Fruit fly (Drosophila melanogaster) whole organism, prepupa: Measurements from ENCODE around the gene HLH3B.
A peak's percentile ranks its signal among the peaks of the same experiment; 100 is the strongest.

ENCODE experiments used
- Blimp-1 ChIP-seq: fragments of 200-800 bp; sonication (Bioruptor generic); optimal IDR thresholded peaks from 3 replicates; lab custom pipeline; 2017; ENCODE audit warnings: missing biosample characterization, missing genetic modification characterization, mild to moderate bottlenecking, moderate library complexity, missing genetic modification reagents
- CG10631 ChIP-seq: fragments of 200-800 bp; sonication (Bioruptor generic); optimal IDR thresholded peaks from 2 replicates; lab custom pipeline; 2016; ENCODE audit warnings: missing biosample characterization, missing genetic modification characterization
- CG10669 ChIP-seq: fragments of 200-800 bp; sonication (Bioruptor generic); optimal IDR thresholded peaks from 3 replicates; lab custom pipeline; 2018; ENCODE audit warnings: missing biosample characterization, mild to moderate bottlenecking, missing genetic modification characterization, moderate library complexity
- CG11902 ChIP-seq: fragments of 200-800 bp; sonication (Bioruptor generic); optimal IDR thresholded peaks from 3 replicates; lab custom pipeline; 2016; ENCODE audit warnings: missing biosample characterization, missing genetic modification characterization
- CG15336 ChIP-seq: fragments of 200-800 bp; sonication (Bioruptor generic); IDR thresholded peaks from 2 replicates; pipeline ENCODE4 v1.3.6; 2022; ENCODE audit warnings: missing biosample characterization, missing genetic modification characterization
- CG31627 ChIP-seq: fragments of 200-800 bp; sonication (Bioruptor generic); optimal IDR thresholded peaks from 3 replicates; lab custom pipeline; 2016; ENCODE audit warnings: missing biosample characterization, missing genetic modification characterization
- CG32006 ChIP-seq: fragments of 200-800 bp; sonication (Bioruptor generic); optimal IDR thresholded peaks from 3 replicates; lab custom pipeline; 2017; ENCODE audit warnings: missing biosample characterization, mild to moderate bottlenecking, missing genetic modification characterization
- CG34406 ChIP-seq: fragments of 200-800 bp; sonication (Bioruptor generic); optimal IDR thresholded peaks from 3 replicates; lab custom pipeline; 2016; ENCODE audit warnings: missing biosample characterization, missing genetic modification characterization
- CG3919 ChIP-seq: fragments of 200-800 bp; sonication (Bioruptor generic); optimal IDR thresholded peaks from 3 replicates; lab custom pipeline; 2016; ENCODE audit warnings: missing biosample characterization, missing genetic modification characterization
- CG4318 ChIP-seq: fragments of 200-800 bp; sonication (Bioruptor generic); optimal IDR thresholded peaks from 3 replicates; lab custom pipeline; 2017; ENCODE audit warnings: missing biosample characterization, mild to moderate bottlenecking, missing genetic modification characterization
- CG6163 ChIP-seq: fragments of 200-800 bp; sonication (Bioruptor generic); IDR thresholded peaks from 3 replicates; pipeline ENCODE4 v1.3.6; 2022; ENCODE audit warnings: missing biosample characterization, missing genetic modification characterization
- CG6276 ChIP-seq: fragments of 200-800 bp; sonication (Bioruptor generic); optimal IDR thresholded peaks from 2 replicates; lab custom pipeline; 2017; ENCODE audit warnings: missing biosample characterization, mild to moderate bottlenecking, missing genetic modification characterization
- CG6808 ChIP-seq: fragments of 200-800 bp; sonication (Bioruptor generic); optimal IDR thresholded peaks from 3 replicates; lab custom pipeline; 2017; ENCODE audit warnings: missing biosample characterization, missing genetic modification characterization, mild to moderate bottlenecking, moderate library complexity, missing genetic modification reagents
- CG6854 ChIP-seq: fragments of 200-800 bp; sonication (Bioruptor generic); optimal IDR thresholded peaks from 2 replicates; lab custom pipeline; 2017; ENCODE audit warnings: missing biosample characterization, mild to moderate bottlenecking, missing genetic modification characterization
- CG8119 ChIP-seq: fragments of 200-800 bp; sonication (Bioruptor generic); IDR thresholded peaks from 3 replicates; pipeline ENCODE4 v1.3.6; 2022; ENCODE audit warnings: missing biosample characterization, missing genetic modification characterization
- CG8319 ChIP-seq: fragments of 200-800 bp; sonication (Bioruptor generic); optimal IDR thresholded peaks from 3 replicates; lab custom pipeline; 2016; ENCODE audit warnings: missing biosample characterization, missing genetic modification characterization
- CG8632 ChIP-seq: fragments of 200-800 bp; sonication (Bioruptor generic); optimal IDR thresholded peaks from 3 replicates; lab custom pipeline; 2016; ENCODE audit warnings: missing biosample characterization, missing genetic modification characterization
- CG9139 ChIP-seq: fragments of 200-800 bp; sonication (Bioruptor generic); optimal IDR thresholded peaks from 3 replicates; lab custom pipeline; 2017; ENCODE audit warnings: missing biosample characterization, mild to moderate bottlenecking, missing genetic modification characterization
- Eip78C ChIP-seq: fragments of 200-800 bp; sonication (Bioruptor generic); peaks from one replicate; lab custom pipeline; 2016; ENCODE audit warnings: missing biosample characterization, missing genetic modification characterization
- Eip93F ChIP-seq: fragments of 200-800 bp; sonication (Bioruptor generic); optimal IDR thresholded peaks from 2 replicates; lab custom pipeline; 2016; ENCODE audit warnings: missing biosample characterization, mild to moderate bottlenecking, missing genetic modification characterization
- Ets21C ChIP-seq: fragments of 200-800 bp; sonication (Bioruptor generic); optimal IDR thresholded peaks from 3 replicates; lab custom pipeline; 2016; ENCODE audit warnings: missing biosample characterization, missing genetic modification characterization
- Gug ChIP-seq: fragments of 200-800 bp; sonication (Bioruptor generic); IDR thresholded peaks from 2 replicates; pipeline ENCODE4 v1.3.6; 2022; ENCODE audit warnings: missing biosample characterization, missing genetic modification characterization
- Hr39 ChIP-seq: fragments of 200-800 bp; sonication (Bioruptor generic); optimal IDR thresholded peaks from 2 replicates; lab custom pipeline; 2016; ENCODE audit warnings: missing biosample characterization, missing genetic modification characterization
- Smox ChIP-seq: fragments of 200-800 bp; sonication (Bioruptor generic); optimal IDR thresholded peaks from 3 replicates; lab custom pipeline; 2016; ENCODE audit warnings: missing biosample characterization, missing genetic modification characterization
- Sox102F ChIP-seq: fragments of 200-800 bp; sonication (Bioruptor generic); optimal IDR thresholded peaks from 2 replicates; lab custom pipeline; 2016; ENCODE audit warnings: missing biosample characterization, mild to moderate bottlenecking, missing genetic modification characterization
- Sox14 ChIP-seq: fragments of 200-800 bp; sonication (Bioruptor generic); optimal IDR thresholded peaks from 3 replicates; lab custom pipeline; 2016; ENCODE audit warnings: missing biosample characterization, missing genetic modification characterization
- achi ChIP-seq: fragments of 200-800 bp; sonication (Bioruptor generic); optimal IDR thresholded peaks from 3 replicates; lab custom pipeline; 2016; ENCODE audit warnings: missing biosample characterization, missing genetic modification characterization
- acj6 ChIP-seq: fragments of 200-800 bp; sonication (Bioruptor generic); optimal IDR thresholded peaks from 3 replicates; lab custom pipeline; 2016; ENCODE audit warnings: missing biosample characterization, missing genetic modification characterization
- cyc ChIP-seq: fragments of 200-800 bp; sonication (Bioruptor generic); optimal IDR thresholded peaks from 3 replicates; lab custom pipeline; 2016; ENCODE audit warnings: missing biosample characterization, missing genetic modification characterization
- dac ChIP-seq: fragments of 200-800 bp; sonication (Bioruptor generic); optimal IDR thresholded peaks from 2 replicates; lab custom pipeline; 2017; ENCODE audit warnings: missing biosample characterization, mild to moderate bottlenecking, missing genetic modification characterization
- dsx ChIP-seq: fragments of 200-800 bp; optimal IDR thresholded peaks from 3 replicates; lab custom pipeline; 2019; ENCODE audit warnings: missing biosample characterization, mild to moderate bottlenecking, missing genetic modification characterization, moderate library complexity; ENCODE audit not compliant: poor library complexity, severe bottlenecking
- eg ChIP-seq: fragments of 200-800 bp; sonication (Bioruptor generic); IDR thresholded peaks from 3 replicates; pipeline ENCODE4 v1.3.6; 2022; ENCODE audit warnings: missing biosample characterization, missing genetic modification characterization
- esn ChIP-seq: fragments of 200-800 bp; sonication (Bioruptor generic); optimal IDR thresholded peaks from 2 replicates; lab custom pipeline; 2016; ENCODE audit warnings: missing biosample characterization, mild to moderate bottlenecking, missing genetic modification characterization, moderate library complexity
- fd59A ChIP-seq: fragments of 200-800 bp; sonication (Bioruptor generic); optimal IDR thresholded peaks from 2 replicates; lab custom pipeline; 2017; ENCODE audit warnings: missing biosample characterization, mild to moderate bottlenecking, missing genetic modification characterization, missing genetic modification reagents
- fd85E ChIP-seq: fragments of 200-800 bp; sonication (Bioruptor generic); optimal IDR thresholded peaks from 3 replicates; lab custom pipeline; 2016; ENCODE audit warnings: missing biosample characterization, missing genetic modification characterization
- fkh ChIP-seq: fragments of 200-800 bp; sonication (Bioruptor generic); optimal IDR thresholded peaks from 3 replicates; lab custom pipeline; 2017; ENCODE audit warnings: missing biosample characterization, mild to moderate bottlenecking, missing genetic modification characterization, moderate library complexity
- lz ChIP-seq: fragments of 200-800 bp; sonication (Bioruptor generic); optimal IDR thresholded peaks from 3 replicates; lab custom pipeline; 2016; ENCODE audit warnings: missing biosample characterization, missing genetic modification characterization
- net ChIP-seq: fragments of 200-800 bp; sonication (Bioruptor generic); optimal IDR thresholded peaks from 3 replicates; lab custom pipeline; 2016; ENCODE audit warnings: missing biosample characterization, missing genetic modification characterization
- pdm3 ChIP-seq: fragments of 200-800 bp; sonication (Bioruptor generic); optimal IDR thresholded peaks from 3 replicates; lab custom pipeline; 2016; ENCODE audit warnings: missing biosample characterization, missing genetic modification characterization
- ss ChIP-seq, 2 experiments: fragments of 200-800 bp; sonication (Bioruptor generic); optimal IDR thresholded peaks; 2 replicates in 1 of 2; 3 replicates in 1 of 2; lab custom pipeline; 2017 to 2018; ENCODE audit warnings: mild to moderate bottlenecking in 2 of 2, missing biosample characterization in 2 of 2, missing genetic modification characterization in 2 of 2, moderate library complexity in 1 of 2
- svp ChIP-seq: fragments of 200-800 bp; sonication (Bioruptor generic); peaks from one replicate; lab custom pipeline; 2016; ENCODE audit warnings: missing biosample characterization, missing genetic modification characterization
- vri ChIP-seq: fragments of 200-800 bp; sonication (Bioruptor generic); optimal IDR thresholded peaks from 3 replicates; lab custom pipeline; 2016; ENCODE audit warnings: missing biosample characterization, mild to moderate bottlenecking, missing genetic modification characterization

Gene HLH3B

DNA sequence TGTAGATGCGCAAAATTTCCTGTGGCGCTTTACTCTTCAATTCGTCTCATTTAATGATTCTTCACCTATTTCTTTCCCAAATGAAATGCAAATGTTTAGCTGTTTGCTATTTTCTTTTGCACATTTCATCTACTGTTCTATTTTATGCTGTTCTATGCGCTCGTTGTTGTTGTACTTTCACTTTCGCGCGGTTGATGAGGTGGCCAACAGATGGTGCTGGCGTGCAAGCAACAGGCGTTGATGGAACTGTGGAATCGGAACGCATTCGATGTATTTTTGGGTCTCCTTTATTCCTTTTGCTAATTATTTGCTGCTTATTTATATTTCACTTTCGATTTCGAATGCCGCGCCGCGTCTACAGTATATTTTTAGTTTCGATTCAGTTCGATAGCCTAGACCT is 25.5 kb downstream of the HLH3B start:
- TF ChIP-seq Eip78C (peak; percentile 5), Blimp-1 (GFP tag; lab: Kevin White, UChicago) (peak; percentile 80), acj6 (no peak)

DNA sequence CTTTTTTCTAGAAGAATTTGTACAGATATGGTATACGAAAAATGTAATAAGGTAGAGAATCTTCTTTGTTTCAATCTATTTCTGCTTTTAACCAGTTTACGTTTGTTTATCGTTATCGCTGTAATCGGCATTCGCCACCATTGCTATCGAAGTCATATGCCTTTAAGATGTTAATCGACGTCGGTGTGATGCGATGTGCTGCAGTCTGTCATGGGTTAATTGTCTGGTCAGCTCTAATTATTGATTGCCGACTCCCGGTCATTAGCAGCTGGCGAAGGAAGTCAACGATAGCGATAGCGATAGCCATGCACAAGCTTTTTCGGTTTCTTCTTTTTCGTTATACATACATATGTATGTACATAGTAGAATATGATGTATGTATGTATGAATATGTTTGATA is 26.0 kb downstream of the HLH3B start:
- TF ChIP-seq CG6808 (GFP tag; lab: Kevin White, UChicago): no peak
- peak; percentile 83 for TF ChIP-seq svp (GFP tag; lab: Kevin White, UChicago)
- no peak for TF ChIP-seq CG4318 (GFP tag; lab: Kevin White, UChicago)

DNA sequence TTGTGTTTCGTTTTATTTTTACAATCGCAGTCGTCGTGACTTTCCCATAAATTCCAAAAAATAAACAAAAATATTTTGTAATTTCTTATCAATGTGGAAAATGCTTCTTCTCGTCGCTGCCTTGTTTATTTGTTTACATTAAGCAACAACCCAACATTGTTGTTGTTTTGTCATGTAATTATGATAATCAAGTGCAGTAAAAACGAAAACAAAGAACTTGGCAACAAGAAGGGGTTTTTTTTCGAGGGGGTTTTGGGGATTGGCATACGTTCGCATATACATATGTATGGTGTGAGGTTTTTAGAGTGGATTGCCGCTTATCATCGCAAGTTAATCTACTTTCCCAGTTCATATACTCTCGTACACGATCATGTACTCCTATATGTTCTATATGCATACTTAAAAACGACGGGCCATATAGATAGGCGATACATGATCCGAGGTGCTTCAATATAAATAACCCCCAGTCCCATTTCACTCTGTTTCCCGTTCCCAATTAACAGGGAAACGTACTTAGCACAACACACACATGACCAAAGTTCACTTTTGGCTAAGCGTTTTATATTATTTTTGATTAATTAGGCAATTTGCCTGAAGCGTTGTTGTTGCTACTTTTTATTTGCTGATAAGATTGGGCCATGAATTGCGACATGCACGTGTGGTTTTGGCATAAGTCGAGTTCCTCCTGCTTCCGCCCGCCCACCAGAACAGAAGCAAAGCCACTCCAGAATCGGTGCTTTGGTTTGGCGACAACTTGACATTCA is 27.8 kb downstream of the HLH3B start:
- TF ChIP-seq pdm3 (GFP tag; lab: Kevin White, UChicago) (no peak), CG6163 (no peak), Sox14 (GFP tag; lab: Kevin White, UChicago) (peak; percentile 52), CG9139 (GFP tag; lab: Kevin White, UChicago) (peak; percentile 5), CG11902 (GFP tag; lab: Kevin White, UChicago) (no peak), Sox102F (GFP tag; lab: Kevin White, UChicago) (peak; percentile 1), CG8632 (peak; percentile 2), svp (GFP tag; lab: Kevin White, UChicago) (peak; percentile 90), eg (GFP tag; lab: Robert Waterston, UW) (no peak), Ets21C (no peak), ss (GFP tag; optimal IDR thresholded peaks at IDR 0.05; lab: Kevin White, UChicago) (peak; percentile 36 to 37), CG6276 (GFP tag; lab: Kevin White, UChicago) (no peak), dsx (GFP tag; lab: Kevin White, UChicago) (peak; percentile 50), CG10669 (GFP tag; lab: Kevin White, UChicago) (no peak), vri (GFP tag; lab: Kevin White, UChicago) (peak; percentile 78), CG31627 (GFP tag; lab: Kevin White, UChicago) (no peak), Eip78C (peak; percentile 50), Eip93F (GFP tag; lab: Kevin White, UChicago) (peak; percentile 61), fkh (peak; percentile 74)

- TF ChIP-seq vri (GFP tag; lab: Kevin White, UChicago) (peak; percentile 97), cyc (GFP tag; lab: Kevin White, UChicago) (no peak), Eip78C (peak; percentile 59), CG8119 (peak; percentile 71), fd59A (GFP tag; lab: Kevin White, UChicago) (no peak), lz (GFP tag; lab: Kevin White, UChicago) (no peak), CG8319 (GFP tag; lab: Kevin White, UChicago) (no peak), Hr39 (no peak), achi (GFP tag; lab: Kevin White, UChicago) (no peak), Sox14 (GFP tag; lab: Kevin White, UChicago) (peak; percentile 30), Smox (no peak), Sox102F (GFP tag; lab: Kevin White, UChicago) (no peak), CG6854 (no peak), Gug (GFP tag; lab: Robert Waterston, UW) (0 out of 2 replicates have a peak, but pooled peaks have one; percentile 11), dac (GFP tag; lab: Kevin White, UChicago) (no peak), CG34406 (GFP tag; lab: Kevin White, UChicago) (no peak), fkh (no peak), CG3919 (no peak), CG32006 (GFP tag; lab: Kevin White, UChicago) (no peak), CG10669 (GFP tag; lab: Kevin White, UChicago) (no peak), CG31627 (GFP tag; lab: Kevin White, UChicago) (no peak), fd85E (no peak), Ets21C (no peak), acj6 (no peak), CG15336 (GFP tag; lab: Robert Waterston, UW) (peak; percentile 63; the same call in 1 of the 2 replicates), esn (GFP tag; lab: Kevin White, UChicago) (no peak), CG10631 (GFP tag; lab: Kevin White, UChicago) (no peak), Eip93F (GFP tag; lab: Kevin White, UChicago) (no peak), net (GFP tag; lab: Kevin White, UChicago) (peak; percentile 37)
These were observed 29.2 kb downstream of the HLH3B start for dm6 chrX:2652124-2652923.
